Worm (Caenorhabditis elegans) whole organism, L4 larva: ENCODE results near the gene aex-2.

Experiments
- D1046.2 ChIP-seq: fragments of 200-800 bp; sonication (Bioruptor generic); IDR thresholded peaks from 2 replicates; pipeline ENCODE4 v1.3.6; 2022; ENCODE audit warnings: missing genetic modification characterization, missing compliant biosample characterization
- T26A8.4 ChIP-seq: fragments of 200-800 bp; sonication (Bioruptor generic); IDR thresholded peaks from 2 replicates; pipeline ENCODE4 v1.3.6; 2022; ENCODE audit warnings: missing genetic modification characterization, missing compliant biosample characterization
- Y5F2A.4 ChIP-seq: fragments of 200-800 bp; sonication (Bioruptor generic); optimal IDR thresholded peaks from 2 replicates; lab custom pipeline; 2018; ENCODE audit warnings: mild to moderate bottlenecking, missing genetic modification characterization, missing compliant biosample characterization
- Y75B8A.6 ChIP-seq: fragments of 200-800 bp; sonication (Bioruptor generic); IDR thresholded peaks from 2 replicates; pipeline ENCODE4 v1.3.6; 2022; ENCODE audit warnings: missing genetic modification reagents, missing genetic modification characterization, missing compliant biosample characterization
- ZK337.2 ChIP-seq: fragments of 200-800 bp; sonication (Bioruptor generic); IDR thresholded peaks from 2 replicates; pipeline ENCODE4 v1.3.6; 2022; ENCODE audit warnings: missing genetic modification reagents, missing genetic modification characterization, missing compliant biosample characterization
- ZK546.5 ChIP-seq, 2 experiments: sonication (generic microtip); optimal IDR thresholded peaks; 2 replicates each; lab custom pipeline; 2017; ENCODE audit warnings: missing biosample characterization in 2 of 2, missing genetic modification characterization in 2 of 2
- aha-1 ChIP-seq: fragments of 150-350 bp; peaks from one replicate; lab custom pipeline; 2014; ENCODE audit warnings: missing biosample characterization, missing genetic modification characterization
- ceh-20 ChIP-seq: fragments of 200-800 bp; sonication (Bioruptor generic); IDR thresholded peaks from 2 replicates; pipeline ENCODE4 v1.3.6; 2022; ENCODE audit warnings: missing genetic modification reagents, missing genetic modification characterization, missing compliant biosample characterization
- ceh-82 ChIP-seq: sonication (generic microtip); optimal IDR thresholded peaks from 2 replicates; lab custom pipeline; 2017; ENCODE audit warnings: missing biosample characterization, missing genetic modification characterization
- ces-1 ChIP-seq: fragments of 150-350 bp; sonication (generic microtip); optimal IDR thresholded peaks from 4 replicates; lab custom pipeline; 2014; ENCODE audit warnings: missing biosample characterization, missing genetic modification reagents, missing genetic modification characterization
- cey-2 ChIP-seq: sonication (generic microtip); optimal IDR thresholded peaks from 3 replicates; lab custom pipeline; 2017; ENCODE audit warnings: missing genetic modification characterization, mild to moderate bottlenecking, missing compliant biosample characterization, antibody characterized with exemption, borderline replicate concordance; ENCODE audit not compliant: insufficient read depth
- daf-19 ChIP-seq: fragments of 200-800 bp; sonication (Bioruptor generic); conservative IDR thresholded peaks from 2 replicates; pipeline ENCODE4 v1.3.6; 2022; ENCODE audit warnings: missing genetic modification characterization, missing compliant biosample characterization
- dmd-6 ChIP-seq: fragments of 200-800 bp; sonication (Bioruptor generic); IDR thresholded peaks from 2 replicates; pipeline ENCODE4 v1.3.6; 2022; ENCODE audit warnings: missing genetic modification reagents, missing genetic modification characterization, missing compliant biosample characterization
- dmd-8 ChIP-seq: fragments of 200-800 bp; sonication (Bioruptor generic); IDR thresholded peaks from 2 replicates; pipeline ENCODE4 v1.3.6; 2022; ENCODE audit warnings: missing genetic modification characterization, missing compliant biosample characterization
- dmd-9 ChIP-seq: fragments of 200-800 bp; sonication (Bioruptor generic); IDR thresholded peaks from 2 replicates; pipeline ENCODE4 v1.3.6; 2022; ENCODE audit warnings: missing genetic modification reagents, missing genetic modification characterization, missing compliant biosample characterization
- dpl-1 ChIP-seq: fragments of 150-350 bp; optimal IDR thresholded peaks from 2 replicates; lab custom pipeline; 2014; ENCODE audit warnings: missing biosample characterization, missing genetic modification reagents, missing genetic modification characterization
- duxl-1 ChIP-seq: sonication (generic microtip); optimal IDR thresholded peaks from 2 replicates; lab custom pipeline; 2016; ENCODE audit warnings: mild to moderate bottlenecking, missing genetic modification characterization, moderate library complexity, missing compliant biosample characterization; ENCODE audit not compliant: poor library complexity
- fkh-10 ChIP-seq: fragments of 150-350 bp; optimal IDR thresholded peaks from 2 replicates; lab custom pipeline; 2014; ENCODE audit warnings: missing biosample characterization, missing genetic modification reagents, missing genetic modification characterization
- hif-1 ChIP-seq, 2 experiments: sonication (generic microtip); optimal IDR thresholded peaks; 2 replicates each; lab custom pipeline; 2016 to 2017; ENCODE audit warnings: missing compliant biosample characterization in 2 of 2, missing genetic modification characterization in 2 of 2, missing genetic modification reagents in 2 of 2, missing genotype in 2 of 2, mild to moderate bottlenecking in 1 of 2
- lim-7 ChIP-seq: fragments of 200-800 bp; sonication (Bioruptor generic); IDR thresholded peaks from 2 replicates; pipeline ENCODE4 v1.3.6; 2022; ENCODE audit warnings: missing genetic modification characterization, missing compliant biosample characterization
- lin-1 ChIP-seq: fragments of 200-800 bp; sonication (Bioruptor generic); IDR thresholded peaks from 2 replicates; pipeline ENCODE4 v1.3.6; 2022; ENCODE audit warnings: missing genetic modification reagents, missing genetic modification characterization, missing compliant biosample characterization
- lin-13 ChIP-seq: fragments of 150-350 bp; optimal IDR thresholded peaks from 2 replicates; lab custom pipeline; 2014; ENCODE audit warnings: missing biosample characterization, missing genetic modification reagents, missing genetic modification characterization
- lin-29 ChIP-seq: fragments of 200-800 bp; sonication (Bioruptor generic); IDR thresholded peaks from 2 replicates; pipeline ENCODE4 v1.3.6; 2022; ENCODE audit warnings: missing genetic modification reagents, missing genetic modification characterization, missing compliant biosample characterization
- lin-38 ChIP-seq: fragments of 200-800 bp; sonication (Bioruptor generic); IDR thresholded peaks from 2 replicates; pipeline ENCODE4 v1.3.6; 2022; ENCODE audit warnings: missing genetic modification reagents, missing genetic modification characterization, missing compliant biosample characterization
- madf-5 ChIP-seq, 2 experiments: fragments of 200-800 bp; sonication (Bioruptor generic); IDR thresholded peaks; 2 replicates each; pipeline ENCODE4 v1.3.6; 2022; ENCODE audit warnings: missing compliant biosample characterization in 2 of 2, missing genetic modification characterization in 2 of 2
- mdl-1 ChIP-seq, 2 experiments: fragments of 150-350 bp in 1 of 2; sonication (generic microtip) in 1 of 2; optimal IDR thresholded peaks; 2 replicates each; lab custom pipeline; 2014 to 2017; ENCODE audit warnings: missing biosample characterization in 2 of 2, missing genetic modification characterization in 2 of 2
- mdt-29 ChIP-seq: fragments of 200-800 bp; sonication (Bioruptor generic); IDR thresholded peaks from 2 replicates; pipeline ENCODE4 v1.3.6; 2022; ENCODE audit warnings: missing genetic modification reagents, missing genetic modification characterization, missing compliant biosample characterization
- mes-2 ChIP-seq: sonication (generic microtip); optimal IDR thresholded peaks from 2 replicates; lab custom pipeline; 2016; ENCODE audit warnings: missing genotype, mild to moderate bottlenecking, missing genetic modification characterization, missing compliant biosample characterization; ENCODE audit not compliant: poor library complexity, severe bottlenecking
- mxl-2 ChIP-seq: fragments of 200-800 bp; sonication (Bioruptor generic); conservative IDR thresholded peaks from 2 replicates; pipeline ENCODE4 v1.3.6; 2022; ENCODE audit warnings: missing genetic modification reagents, missing genetic modification characterization, missing compliant biosample characterization
- nhr-11 ChIP-seq: fragments of 150-350 bp; optimal IDR thresholded peaks from 2 replicates; lab custom pipeline; 2014; ENCODE audit warnings: missing biosample characterization, missing genetic modification characterization
- nhr-111 ChIP-seq: fragments of 200-800 bp; sonication (Bioruptor generic); optimal IDR thresholded peaks from 2 replicates; lab custom pipeline; 2018; ENCODE audit warnings: mild to moderate bottlenecking, missing genetic modification characterization, missing compliant biosample characterization
- nhr-25 ChIP-seq: sonication (generic microtip); optimal IDR thresholded peaks from 2 replicates; lab custom pipeline; 2017; ENCODE audit warnings: missing genetic modification characterization, mild to moderate bottlenecking, missing compliant biosample characterization, antibody characterized with exemption, moderate library complexity, borderline replicate concordance; ENCODE audit not compliant: insufficient read depth
- nhr-41 ChIP-seq: fragments of 200-800 bp; sonication (Bioruptor generic); IDR thresholded peaks from 2 replicates; pipeline ENCODE4 v1.3.6; 2022; ENCODE audit warnings: missing genetic modification reagents, missing genetic modification characterization, missing compliant biosample characterization
- nhr-42 ChIP-seq: fragments of 200-800 bp; sonication (Bioruptor generic); IDR thresholded peaks from 2 replicates; pipeline ENCODE4 v1.3.6; 2022; ENCODE audit warnings: missing genetic modification characterization, missing compliant biosample characterization
- nhr-76 ChIP-seq: fragments of 150-350 bp; optimal IDR thresholded peaks from 2 replicates; lab custom pipeline; 2014; ENCODE audit warnings: missing biosample characterization, missing genetic modification characterization
- nhr-77 ChIP-seq: fragments of 150-350 bp; optimal IDR thresholded peaks from 2 replicates; lab custom pipeline; 2014; ENCODE audit warnings: missing biosample characterization, missing genetic modification characterization
- pha-4 ChIP-seq, 2 experiments: fragments of 150-350 bp in 1 of 2; fragments of 200-800 bp in 1 of 2; sonication (Bioruptor generic) in 1 of 2; IDR thresholded peaks in 1 of 2; optimal IDR thresholded peaks in 1 of 2; 2 replicates each; pipeline versions ENCODE4 v1.3.6 to Lab custom; 2014 to 2022; ENCODE audit warnings: missing genetic modification characterization in 2 of 2, missing genetic modification reagents in 2 of 2, missing biosample characterization in 1 of 2, missing compliant biosample characterization in 1 of 2
- php-3 ChIP-seq: fragments of 200-800 bp; sonication (Bioruptor generic); IDR thresholded peaks from 2 replicates; pipeline ENCODE4 v1.3.6; 2022; ENCODE audit warnings: missing genetic modification reagents, missing genetic modification characterization, missing compliant biosample characterization
- pqm-1 ChIP-seq: sonication (generic microtip); optimal IDR thresholded peaks from 2 replicates; lab custom pipeline; 2017; ENCODE audit warnings: missing biosample characterization, missing genetic modification characterization
- set-16 ChIP-seq: fragments of 200-800 bp; sonication (Bioruptor generic); IDR thresholded peaks from 2 replicates; pipeline ENCODE4 v1.3.6; 2022; ENCODE audit warnings: missing genetic modification reagents, missing genetic modification characterization, missing compliant biosample characterization
- skn-1 ChIP-seq: fragments of 150-350 bp; optimal IDR thresholded peaks from 2 replicates; lab custom pipeline; 2014; ENCODE audit warnings: missing biosample characterization, missing genetic modification characterization
- tra-1 ChIP-seq: fragments of 200-800 bp; sonication (Bioruptor generic); IDR thresholded peaks from 2 replicates; pipeline ENCODE4 v1.3.6; 2022; ENCODE audit warnings: missing genetic modification reagents, missing genetic modification characterization, missing compliant biosample characterization
- unc-130 ChIP-seq: sonication (generic microtip); optimal IDR thresholded peaks from 2 replicates; lab custom pipeline; 2016; ENCODE audit warnings: missing genetic modification reagents, missing genetic modification characterization, missing compliant biosample characterization
- unc-39 ChIP-seq: sonication (generic microtip); optimal IDR thresholded peaks from 2 replicates; lab custom pipeline; 2017; ENCODE audit warnings: missing biosample characterization, missing genetic modification characterization
- zfp-2 ChIP-seq: sonication (generic microtip); optimal IDR thresholded peaks from 2 replicates; lab custom pipeline; 2016; ENCODE audit warnings: mild to moderate bottlenecking, missing genetic modification characterization, missing compliant biosample characterization
- zfp-3 ChIP-seq: fragments of 200-800 bp; sonication (Bioruptor generic); conservative IDR thresholded peaks from 2 replicates; pipeline ENCODE4 v1.3.6; 2022; ENCODE audit warnings: missing genetic modification reagents, missing genetic modification characterization, missing compliant biosample characterization
- ztf-7 ChIP-seq: fragments of 150-350 bp; optimal IDR thresholded peaks from 2 replicates; lab custom pipeline; 2014; ENCODE audit warnings: missing biosample characterization, missing genetic modification characterization

Gene aex-2

ce11 chrX:9638825-9639474 is 14.0 kb downstream of the aex-2 start (continued):
- TF ChIP-seq Y5F2A.4 (GFP tag; lab: Kevin White, UChicago) = no peak
- no peak for TF ChIP-seq ceh-20 (GFP tag; lab: Robert Waterston, UW)
- TF ChIP-seq D1046.2 (GFP tag; lab: Robert Waterston, UW) = no peak
- TF ChIP-seq pqm-1 (tag; lab: Kevin White, UChicago) = peak; percentile 48
- TF ChIP-seq nhr-111 = no peak
- TF ChIP-seq nhr-41 = no peak

DNA sequence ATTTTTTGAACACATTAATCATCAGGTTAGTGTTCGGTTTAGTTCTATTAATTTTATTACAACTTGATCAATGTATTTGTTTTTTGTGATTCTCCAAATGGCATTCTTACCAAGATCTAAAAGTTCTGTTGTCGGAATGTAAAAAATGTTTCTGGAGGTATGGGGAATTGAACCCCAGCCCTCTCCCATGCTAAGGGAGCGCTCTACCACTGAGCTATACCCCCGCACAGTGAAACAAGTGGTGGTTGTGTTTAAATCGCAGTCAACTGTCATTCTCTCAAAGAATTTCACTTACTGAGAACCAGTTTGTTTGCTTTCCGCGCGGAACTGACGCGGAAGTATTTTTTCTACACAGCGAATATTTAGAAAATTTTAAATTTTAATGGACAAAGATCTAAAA is 15.2 kb downstream of the aex-2 start:
- TF ChIP-seq Y75B8A.6 (GFP tag; lab: Robert Waterston, UW) (peak; percentile 71; the same call in 1 of the 2 replicates), ces-1 (no peak), dmd-8 (GFP tag; lab: Robert Waterston, UW) (peak; percentile 94), dpl-1 (peak; percentile 19), ZK337.2 (GFP tag; lab: Robert Waterston, UW) (peak; percentile 72; the same call in 1 of the 2 replicates), ztf-7 (tag; lab: Kevin White, UChicago) (peak; percentile 27), pha-4 (GFP tag; IDR thresholded peaks at IDR 0.05; lab: Robert Waterston, UW) (peak; percentile 94), pha-4 (tag; optimal IDR thresholded peaks at IDR 0.05; lab: Kevin White, UChicago) (no peak), ZK546.5 (tag; optimal IDR thresholded peaks at IDR 0.05; lab: Kevin White, UChicago) (no peak), tra-1 (GFP tag; lab: Robert Waterston, UW) (peak; percentile 90), fkh-10 (GFP tag; lab: Kevin White, UChicago) (no peak), lim-7 (GFP tag; lab: Robert Waterston, UW) (peak; percentile 95), skn-1 (no peak), ceh-82 (tag; lab: Kevin White, UChicago) (no peak), mes-2 (tag; lab: Kevin White, UChicago) (peak; percentile 85), nhr-42 (peak; percentile 89), zfp-3 (GFP tag; lab: Robert Waterston, UW) (no peak), lin-29 (GFP tag; lab: Robert Waterston, UW) (peak; percentile 15; the same call in 1 of the 2 replicates), zfp-2 (no peak), mdl-1 (tag; optimal IDR thresholded peaks at IDR 0.05; lab: Kevin White, UChicago) (no peak), mdt-29 (GFP tag; lab: Robert Waterston, UW) (peak; percentile 72; the same call in 1 of the 2 replicates), madf-5 (GFP tag; IDR thresholded peaks at IDR 0.05; lab: Robert Waterston, UW) (peak; percentile 86 to 87; a peak in 2 of 4 replicates), lin-13 (GFP tag; lab: Kevin White, UChicago) (peak; percentile 1), dmd-9 (GFP tag; lab: Robert Waterston, UW) (peak; percentile 68; the same call in 1 of the 2 replicates), lin-1 (peak; percentile 81), nhr-11 (tag; lab: Kevin White, UChicago) (no peak), nhr-25 (tag; lab: Kevin White, UChicago) (no peak), hif-1 (tag; optimal IDR thresholded peaks at IDR 0.05; lab: Kevin White, UChicago) (no peak), nhr-111 (peak; percentile 73), D1046.2 (GFP tag; lab: Robert Waterston, UW) (no peak), php-3 (GFP tag; lab: Robert Waterston, UW) (peak; percentile 75), T26A8.4 (GFP tag; lab: Robert Waterston, UW) (peak; percentile 86), unc-39 (tag; lab: Kevin White, UChicago) (no peak), nhr-77 (tag; lab: Kevin White, UChicago) (no peak), lin-38 (GFP tag; lab: Robert Waterston, UW) (peak; percentile 75), daf-19 (GFP tag; lab: Robert Waterston, UW) (peak; percentile 87), mxl-2 (GFP tag; lab: Robert Waterston, UW) (peak; percentile 77), duxl-1 (tag; lab: Kevin White, UChicago) (peak; percentile 61), cey-2 (tag; lab: Kevin White, UChicago) (no peak), unc-130 (GFP tag; lab: Kevin White, UChicago) (peak; percentile 30), aha-1 (tag; lab: Kevin White, UChicago) (peak; percentile 22), nhr-76 (tag; lab: Kevin White, UChicago) (no peak), set-16 (GFP tag; lab: Robert Waterston, UW) (no peak), nhr-41 (peak; percentile 79), dmd-6 (GFP tag; lab: Robert Waterston, UW) (peak; percentile 29)
